Worm (Caenorhabditis elegans): Measurements from ENCODE around the gene npr-24.
A peak's percentile ranks its signal among the peaks of the same experiment; 100 is the strongest.

The npr-24 gene

DNA sequence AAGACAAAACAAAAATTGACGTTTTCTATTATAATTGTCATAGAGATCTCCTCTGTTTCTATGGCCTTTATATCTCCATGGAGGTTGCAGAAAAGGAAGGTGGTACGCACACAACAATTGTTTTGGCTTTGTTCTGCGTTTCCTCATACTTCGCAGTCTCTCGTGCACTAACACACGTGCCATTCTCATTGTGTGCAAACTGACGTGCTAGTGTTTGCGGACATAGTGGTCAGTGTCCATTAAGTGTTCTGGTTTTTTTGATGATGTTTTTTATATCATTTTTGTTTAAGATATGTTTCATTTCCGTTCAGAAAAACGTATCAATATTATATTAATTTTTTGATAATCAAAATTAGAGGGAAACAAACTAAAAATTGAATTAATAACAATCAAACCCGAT, 35.2 kb downstream of the npr-24 start, which contains the start of gene C36E6.2 (continued):
- TF ChIP-seq nhr-43 (tag; optimal IDR thresholded peaks at IDR 0.05; ENCODE audit: poor library complexity, severe bottlenecking) = peak; percentile 31
- peak; percentile 80 for TF ChIP-seq pha-4 (tag; optimal IDR thresholded peaks at IDR 0.05)
- no peak for TF ChIP-seq aly-2 (tag; optimal IDR thresholded peaks at IDR 0.05)
- no peak for TF ChIP-seq nhr-28 (tag; optimal IDR thresholded peaks at IDR 0.05)
- TF ChIP-seq nhr-237 (tag; optimal IDR thresholded peaks at IDR 0.05) = no peak
- TF ChIP-seq ztf-4 (tag; optimal IDR thresholded peaks at IDR 0.05) = no peak
- TF ChIP-seq ztf-11 (tag; optimal IDR thresholded peaks at IDR 0.05) = no peak
- no peak for TF ChIP-seq nhr-67 (tag; optimal IDR thresholded peaks at IDR 0.05)
- TF ChIP-seq ceh-82 (tag; optimal IDR thresholded peaks at IDR 0.05) = no peak
- no peak for TF ChIP-seq sea-2 (GFP tag; optimal IDR thresholded peaks at IDR 0.05)
- no peak for TF ChIP-seq unc-62 (GFP tag; optimal IDR thresholded peaks at IDR 0.05)
- no peak for TF ChIP-seq mml-1 (tag; optimal IDR thresholded peaks at IDR 0.05)

DNA sequence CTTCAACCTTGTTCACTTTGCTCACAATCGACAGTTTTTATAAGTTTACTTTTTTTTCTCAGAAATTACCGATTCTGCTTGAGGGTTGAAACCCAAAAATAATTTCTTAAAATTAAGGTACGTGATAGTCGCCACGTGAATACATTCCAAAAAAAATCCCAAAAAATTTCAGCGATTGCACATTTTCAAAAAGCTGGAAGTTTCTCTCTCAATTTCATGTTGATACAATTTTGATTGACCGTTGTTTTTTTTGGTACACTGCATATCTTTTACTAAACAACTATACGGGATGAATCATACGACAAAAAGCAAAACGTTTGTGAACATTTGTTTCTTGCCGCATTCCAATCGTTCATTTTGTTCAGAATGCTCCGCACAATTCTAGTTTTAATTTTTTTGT, 48.2 kb downstream of the npr-24 start, which contains the start of gene C36E6.8:
Gene C36E6.8 (plus strand): TSS at position 301 of the 400 bp plus-strand sequence.
- TF ChIP-seq aly-2 (tag; optimal IDR thresholded peaks at IDR 0.05) = no peak

DNA sequence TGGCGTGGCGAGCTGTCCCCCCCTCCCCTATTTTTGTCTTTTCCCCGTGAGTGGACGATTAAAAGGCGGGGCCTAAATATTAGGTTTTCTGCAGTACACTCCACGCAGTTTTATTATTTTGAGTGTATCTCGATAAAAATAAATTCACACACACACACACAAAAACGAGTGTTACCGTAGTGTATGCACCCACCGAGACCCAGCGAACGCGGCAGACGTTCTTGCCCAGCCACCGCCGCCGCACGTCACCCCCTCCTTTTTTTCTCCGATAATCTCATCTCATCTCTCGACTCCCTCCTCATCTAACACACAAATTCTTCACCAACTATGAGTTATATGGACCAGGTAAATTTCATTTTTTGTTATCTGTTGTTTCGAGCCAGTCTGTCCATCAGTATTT, 52.4 kb downstream of the npr-24 start, which contains the start of gene fubl-3:
Gene fubl-3 (plus strand): TSS at position 212 of the 400 bp plus-strand sequence.
- TF ChIP-seq zag-1 (tag; optimal IDR thresholded peaks at IDR 0.05) = no peak
- peak; percentile 72 for TF ChIP-seq snpc-4 (tag; optimal IDR thresholded peaks at IDR 0.05)
- no peak for TF ChIP-seq nhr-67 (tag; optimal IDR thresholded peaks at IDR 0.05)
- TF ChIP-seq fkh-2 (tag; optimal IDR thresholded peaks at IDR 0.05) = no peak
- no peak for TF ChIP-seq unc-39 (tag; optimal IDR thresholded peaks at IDR 0.05)
- TF ChIP-seq nhr-12 (tag; optimal IDR thresholded peaks at IDR 0.05) = no peak
- TF ChIP-seq aly-2 (tag; optimal IDR thresholded peaks at IDR 0.05) = no peak
- no peak for TF ChIP-seq ztf-11 (tag; optimal IDR thresholded peaks at IDR 0.05)
- peak; percentile 14 for TF ChIP-seq nhr-23 (tag; optimal IDR thresholded peaks at IDR 0.05)
- TF ChIP-seq daf-12 (tag; optimal IDR thresholded peaks at IDR 0.05) = no peak
- TF ChIP-seq nhr-76 (tag; optimal IDR thresholded peaks at IDR 0.05) = no peak
- no peak for TF ChIP-seq lsy-12 (tag; optimal IDR thresholded peaks at IDR 0.05)
- TF ChIP-seq nhr-237 (tag; optimal IDR thresholded peaks at IDR 0.05) = no peak
- TF ChIP-seq ceh-16 (tag; optimal IDR thresholded peaks at IDR 0.05) = no peak
- TF ChIP-seq ceh-82 (tag; optimal IDR thresholded peaks at IDR 0.05) = no peak
- no peak for TF ChIP-seq sea-2 (GFP tag; optimal IDR thresholded peaks at IDR 0.05)
- peak; percentile 27 for TF ChIP-seq elt-2 (tag; optimal IDR thresholded peaks at IDR 0.05)
- no peak for TF ChIP-seq hmg-11 (tag; optimal IDR thresholded peaks at IDR 0.05)
- peak; percentile 7 for TF ChIP-seq nhr-25 (tag; optimal IDR thresholded peaks at IDR 0.05)
- TF ChIP-seq jun-1 (tag; optimal IDR thresholded peaks at IDR 0.05) = no peak
- TF ChIP-seq fos-1 (tag; optimal IDR thresholded peaks at IDR 0.05) = no peak
- TF ChIP-seq eor-1 (tag; optimal IDR thresholded peaks at IDR 0.05) = no peak
- TF ChIP-seq nfya-1 (tag; optimal IDR thresholded peaks at IDR 0.05; ENCODE audit: insufficient read depth) = peak; percentile 82
- no peak for TF ChIP-seq pqm-1 (tag; optimal IDR thresholded peaks at IDR 0.05)
- TF ChIP-seq ZK546.5 (tag; optimal IDR thresholded peaks at IDR 0.05) = no peak
- TF ChIP-seq ceh-9 (tag; optimal IDR thresholded peaks at IDR 0.05) = no peak
- peak; percentile 27 for TF ChIP-seq lin-15B (tag; optimal IDR thresholded peaks at IDR 0.05)
- no peak for TF ChIP-seq mml-1 (tag; optimal IDR thresholded peaks at IDR 0.05)
- peak; percentile 55 for TF ChIP-seq lin-39 (tag; optimal IDR thresholded peaks at IDR 0.05)
- TF ChIP-seq elt-1 (tag; optimal IDR thresholded peaks at IDR 0.05) = peak; percentile 1
- no peak for TF ChIP-seq elt-3 (tag; optimal IDR thresholded peaks at IDR 0.05)
- TF ChIP-seq nhr-11 (tag; optimal IDR thresholded peaks at IDR 0.05) = no peak
- TF ChIP-seq pha-4 (tag; optimal IDR thresholded peaks at IDR 0.05) = peak; percentile 23
- no peak for TF ChIP-seq fkh-10 (GFP tag; optimal IDR thresholded peaks at IDR 0.05)
- TF ChIP-seq skn-1 (tag; optimal IDR thresholded peaks at IDR 0.05) = peak; percentile 11
- no peak for TF ChIP-seq ztf-4 (tag; optimal IDR thresholded peaks at IDR 0.05)
- no peak for TF ChIP-seq mdl-1 (tag; optimal IDR thresholded peaks at IDR 0.05)

Measured in whole organism, L3 larva.